Fruit fly (Drosophila melanogaster): ENCODE data around the gene Gas41.

Gene Gas41

dm6 chr2L:6920661-6921359 lies 29.2 kb downstream of the Gas41 start, which contains the start of gene Hrb27C (continued):
- TF ChIP-seq BtbVII (GFP tag; optimal IDR thresholded peaks at IDR 0.05) (no peak), TFAM (GFP tag; optimal IDR thresholded peaks at IDR 0.05) (no peak), D19B (GFP tag; optimal IDR thresholded peaks at IDR 0.05) (no peak), CG4282 (GFP tag; optimal IDR thresholded peaks at IDR 0.05) (no peak), Med (GFP tag) (peak; percentile 68), CG1647 (GFP tag; optimal IDR thresholded peaks at IDR 0.05) (no peak), CG2678 (tag; optimal IDR thresholded peaks at IDR 0.05) (no peak), Fer2 (tag; optimal IDR thresholded peaks at IDR 0.05) (no peak), CG11085 (GFP tag; IDR thresholded peaks at IDR 0.05) (no peak), lmd (GFP tag; IDR thresholded peaks at IDR 0.05) (no peak), sc (optimal IDR thresholded peaks at IDR 0.05) (no peak), sc (GFP tag; optimal IDR thresholded peaks at IDR 0.05) (no peak), Fer1 (GFP tag; optimal IDR thresholded peaks at IDR 0.05) (no peak), Ets97D (GFP tag; optimal IDR thresholded peaks at IDR 0.05) (no peak), Aef1 (GFP tag; IDR thresholded peaks at IDR 0.05) (no peak), so (GFP tag; IDR thresholded peaks at IDR 0.05) (no peak), gcm2 (GFP tag; optimal IDR thresholded peaks at IDR 0.05) (no peak), CG8388 (GFP tag; optimal IDR thresholded peaks at IDR 0.05) (no peak), Hmx (GFP tag; optimal IDR thresholded peaks at IDR 0.05) (no peak), Stat92E (GFP tag; optimal IDR thresholded peaks at IDR 0.05) (no peak), lab (GFP tag; optimal IDR thresholded peaks at IDR 0.05) (no peak), chm (GFP tag; IDR thresholded peaks at IDR 0.05) (peak; percentile 66), CG17568 (GFP tag; optimal IDR thresholded peaks at IDR 0.05) (peak; percentile 11), unpg (GFP tag; optimal IDR thresholded peaks at IDR 0.05) (no peak), onecut (GFP tag; IDR thresholded peaks at IDR 0.05) (no peak), Spps (tag; optimal IDR thresholded peaks at IDR 0.05) (no peak), CG7745 (tag; optimal IDR thresholded peaks at IDR 0.05) (no peak), hbn (GFP tag; IDR thresholded peaks at IDR 0.05; ENCODE audit: partially characterized antibody) (no peak), CG1529 (GFP tag; optimal IDR thresholded peaks at IDR 0.05) (no peak), CG8089 (GFP tag; optimal IDR thresholded peaks at IDR 0.05) (no peak), Side (GFP tag; optimal IDR thresholded peaks at IDR 0.05) (no peak), CG4730 (GFP tag; IDR thresholded peaks at IDR 0.05) (no peak), oc (tag; optimal IDR thresholded peaks at IDR 0.05) (no peak), NC2α (GFP tag; optimal IDR thresholded peaks at IDR 0.05) (no peak), klu (GFP tag; IDR thresholded peaks at IDR 0.05) (no peak), grn (GFP tag; optimal IDR thresholded peaks at IDR 0.05) (no peak), br (optimal IDR thresholded peaks at IDR 0.05) (no peak), scrt (GFP tag; optimal IDR thresholded peaks at IDR 0.05) (no peak), lilli (GFP tag; optimal IDR thresholded peaks at IDR 0.05) (no peak), tll (GFP tag; optimal IDR thresholded peaks at IDR 0.05) (no peak), CG2712 (tag; optimal IDR thresholded peaks at IDR 0.05) (no peak), Bgb (GFP tag; IDR thresholded peaks at IDR 0.05; ENCODE audit: partially characterized antibody) (peak; percentile 40; the same call in 1 of the 2 replicates), CG4404 (GFP tag; IDR thresholded peaks at IDR 0.05) (no peak), mam (GFP tag; optimal IDR thresholded peaks at IDR 0.05) (no peak), Usf (GFP tag; optimal IDR thresholded peaks at IDR 0.05) (no peak), NfI (GFP tag; optimal IDR thresholded peaks at IDR 0.05) (no peak), CG17328 (GFP tag; IDR thresholded peaks at IDR 0.05) (no peak), sqz (GFP tag; optimal IDR thresholded peaks at IDR 0.05) (peak; percentile 57), tx (GFP tag; optimal IDR thresholded peaks at IDR 0.05) (no peak), CG12155 (GFP tag; optimal IDR thresholded peaks at IDR 0.05) (no peak), sim (GFP tag; IDR thresholded peaks at IDR 0.05) (no peak)

All from whole organism, embryonic.